Fruit fly (Drosophila melanogaster): ENCODE data around the gene CG44142.

DNA sequence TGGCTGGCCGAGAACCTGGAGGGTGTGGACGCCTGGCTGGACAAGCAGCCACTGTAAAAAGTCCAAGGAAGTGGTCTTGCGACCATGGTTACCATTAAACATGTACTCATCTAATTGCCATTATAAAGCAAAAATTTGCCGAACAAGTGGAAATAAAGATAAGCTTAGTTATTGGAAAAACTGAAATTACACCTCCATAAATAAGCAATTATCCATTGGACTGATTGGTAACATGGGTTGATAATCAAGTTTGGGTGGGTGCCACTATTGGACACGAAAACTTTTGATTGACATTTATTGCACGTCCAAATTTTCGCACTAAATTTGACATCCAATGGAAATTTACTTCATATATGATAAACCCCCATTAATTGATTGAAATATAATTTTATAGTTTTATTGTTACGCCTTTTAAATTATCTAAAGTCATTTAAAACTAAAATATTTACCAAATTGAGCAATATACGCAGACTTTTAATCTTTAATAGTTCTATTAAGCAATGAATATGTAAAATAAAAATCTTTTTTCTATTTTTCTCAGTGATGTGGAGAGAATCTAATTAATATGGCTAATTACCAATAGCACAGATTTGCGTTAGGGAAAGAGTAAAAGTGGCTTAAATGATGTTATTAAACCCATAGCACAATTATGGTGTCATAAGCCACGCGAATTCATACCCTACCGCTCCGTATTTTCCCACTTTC is 14.7 kb downstream of the CG44142 start, which contains the start of gene CG8774:
- no peak for TF ChIP-seq CTCF (optimal IDR thresholded peaks at IDR 0.05)
- no peak for TF ChIP-seq CG8478 (optimal IDR thresholded peaks at IDR 0.05)

Measured in S2 (cell line).